Worm (Caenorhabditis elegans) whole organism, L2 larva: ENCODE results near the gene K10D11.2.

Experiments used
- C34F6.9 ChIP-seq: fragments of 150-350 bp; optimal IDR thresholded peaks from 2 replicates; lab custom pipeline; 2014; ENCODE audit warnings: missing biosample characterization, missing genetic modification characterization
- R02D3.7 ChIP-seq: fragments of 150-350 bp; optimal IDR thresholded peaks from 2 replicates; lab custom pipeline; 2014; ENCODE audit warnings: missing biosample characterization, missing genetic modification characterization
- Y55F3AM.14 ChIP-seq: fragments of 200-800 bp; sonication (Bioruptor generic); optimal IDR thresholded peaks from 2 replicates; lab custom pipeline; 2018; ENCODE audit warnings: mild to moderate bottlenecking, missing genetic modification characterization, missing compliant biosample characterization
- ZK546.5 ChIP-seq: sonication (generic microtip); optimal IDR thresholded peaks from 2 replicates; lab custom pipeline; 2017; ENCODE audit warnings: missing biosample characterization, missing genetic modification characterization
- alr-1 ChIP-seq: fragments of 150-350 bp; optimal IDR thresholded peaks from 2 replicates; lab custom pipeline; 2014; ENCODE audit warnings: missing biosample characterization, missing genetic modification characterization
- aly-2 ChIP-seq: fragments of 150-350 bp; optimal IDR thresholded peaks from 2 replicates; lab custom pipeline; 2014; ENCODE audit warnings: missing biosample characterization, missing genetic modification characterization
- ama-1 ChIP-seq: fragments of 150-350 bp; optimal IDR thresholded peaks from 2 replicates; lab custom pipeline; 2018; ENCODE audit warnings: inconsistent platforms
- blmp-1 ChIP-seq: sonication (generic microtip); optimal IDR thresholded peaks from 2 replicates; lab custom pipeline; 2017; ENCODE audit warnings: missing genetic modification characterization, mild to moderate bottlenecking, missing compliant biosample characterization, antibody characterized with exemption, moderate library complexity; ENCODE audit not compliant: insufficient read depth
- ceh-16 ChIP-seq: fragments of 150-350 bp; optimal IDR thresholded peaks from 2 replicates; lab custom pipeline; 2014; ENCODE audit warnings: missing biosample characterization, missing genetic modification characterization
- ceh-82 ChIP-seq: fragments of 150-350 bp; optimal IDR thresholded peaks from 2 replicates; lab custom pipeline; 2014; ENCODE audit warnings: missing biosample characterization, missing genetic modification characterization
- crh-2 ChIP-seq: sonication (generic microtip); optimal IDR thresholded peaks from 2 replicates; lab custom pipeline; 2017; ENCODE audit warnings: missing biosample characterization, missing genetic modification characterization
- dmd-4 ChIP-seq: sonication (generic microtip); optimal IDR thresholded peaks from 2 replicates; lab custom pipeline; 2017; ENCODE audit warnings: missing biosample characterization, missing genetic modification characterization
- egl-27 ChIP-seq: sonication (generic microtip); optimal IDR thresholded peaks from 3 replicates; lab custom pipeline; 2017; ENCODE audit warnings: missing biosample characterization, missing genetic modification reagents, missing genetic modification characterization
- elt-1 ChIP-seq: fragments of 150-350 bp; optimal IDR thresholded peaks from 2 replicates; lab custom pipeline; 2014; ENCODE audit warnings: missing biosample characterization, missing genetic modification characterization
- fos-1 ChIP-seq: fragments of 150-350 bp; optimal IDR thresholded peaks from 2 replicates; lab custom pipeline; 2014; ENCODE audit warnings: missing biosample characterization, missing genetic modification characterization
- gmeb-1 ChIP-seq: fragments of 150-350 bp; optimal IDR thresholded peaks from 2 replicates; lab custom pipeline; 2014; ENCODE audit warnings: missing biosample characterization, missing genetic modification characterization
- lin-13 ChIP-seq: fragments of 150-350 bp; optimal IDR thresholded peaks from 2 replicates; lab custom pipeline; 2014; ENCODE audit warnings: missing biosample characterization, missing genetic modification reagents, missing genetic modification characterization
- lin-39 ChIP-seq: fragments of 150-350 bp; optimal IDR thresholded peaks from 2 replicates; lab custom pipeline; 2014; ENCODE audit warnings: missing biosample characterization, missing genetic modification reagents, missing genetic modification characterization
- lsy-2 ChIP-seq, 2 experiments: fragments of 150-350 bp in 1 of 2; sonication (generic microtip) in 1 of 2; optimal IDR thresholded peaks; 2 replicates each; lab custom pipeline; 2014 to 2017; ENCODE audit warnings: missing biosample characterization in 2 of 2, missing genetic modification characterization in 2 of 2
- mab-5 ChIP-seq: fragments of 150-350 bp; optimal IDR thresholded peaks from 2 replicates; lab custom pipeline; 2014; ENCODE audit warnings: missing biosample characterization, missing genetic modification characterization
- mdl-1 ChIP-seq, 2 experiments: fragments of 150-350 bp in 1 of 2; sonication (generic microtip) in 1 of 2; optimal IDR thresholded peaks; 2 replicates each; lab custom pipeline; 2017; ENCODE audit warnings: missing biosample characterization in 2 of 2, missing genetic modification characterization in 2 of 2
- nhr-10 ChIP-seq: sonication (generic microtip); optimal IDR thresholded peaks from 2 replicates; lab custom pipeline; 2017; ENCODE audit warnings: missing biosample characterization, missing genetic modification characterization
- nhr-11 ChIP-seq: fragments of 150-350 bp; optimal IDR thresholded peaks from 2 replicates; lab custom pipeline; 2014; ENCODE audit warnings: missing biosample characterization, missing genetic modification characterization
- nhr-12 ChIP-seq: fragments of 150-350 bp; optimal IDR thresholded peaks from 2 replicates; lab custom pipeline; 2014; ENCODE audit warnings: missing biosample characterization, missing genetic modification characterization
- nhr-129 ChIP-seq: fragments of 150-350 bp; optimal IDR thresholded peaks from 2 replicates; lab custom pipeline; 2014; ENCODE audit warnings: missing biosample characterization, missing genetic modification characterization
- nhr-237 ChIP-seq: fragments of 150-350 bp; optimal IDR thresholded peaks from 2 replicates; lab custom pipeline; 2014; ENCODE audit warnings: missing biosample characterization, missing genetic modification characterization
- nhr-25 ChIP-seq: fragments of 150-350 bp; sonication (generic microtip); optimal IDR thresholded peaks from 3 replicates; lab custom pipeline; 2014; ENCODE audit warnings: missing biosample characterization, missing genetic modification characterization
- nhr-6 ChIP-seq: fragments of 150-350 bp; optimal IDR thresholded peaks from 2 replicates; lab custom pipeline; 2014; ENCODE audit warnings: missing biosample characterization, missing genetic modification characterization
- nhr-77 ChIP-seq: fragments of 150-350 bp; optimal IDR thresholded peaks from 2 replicates; lab custom pipeline; 2014; ENCODE audit warnings: missing biosample characterization, missing genetic modification characterization
- sem-4 ChIP-seq: fragments of 150-350 bp; optimal IDR thresholded peaks from 2 replicates; lab custom pipeline; 2014; ENCODE audit warnings: missing biosample characterization, missing genetic modification reagents, missing genetic modification characterization
- skn-1 ChIP-seq: sonication (generic microtip); optimal IDR thresholded peaks from 2 replicates; lab custom pipeline; 2017; ENCODE audit warnings: missing biosample characterization, missing genetic modification characterization
- sma-3 ChIP-seq: sonication (generic microtip); optimal IDR thresholded peaks from 2 replicates; lab custom pipeline; 2016; ENCODE audit warnings: missing genetic modification reagents, missing genetic modification characterization, missing compliant biosample characterization
- sma-9 ChIP-seq, 2 experiments: fragments of 150-350 bp in 1 of 2; sonication (generic microtip) in 1 of 2; optimal IDR thresholded peaks; 2 replicates each; lab custom pipeline; 2014 to 2016; ENCODE audit warnings: missing genetic modification characterization in 2 of 2, mild to moderate bottlenecking in 1 of 2, missing biosample characterization in 1 of 2, missing compliant biosample characterization in 1 of 2, missing genetic modification reagents in 1 of 2, moderate library complexity in 1 of 2
- unc-39 ChIP-seq: fragments of 150-350 bp; optimal IDR thresholded peaks from 2 replicates; lab custom pipeline; 2014; ENCODE audit warnings: missing biosample characterization, missing genetic modification characterization
- unc-55 ChIP-seq: fragments of 150-350 bp; sonication (generic microtip); optimal IDR thresholded peaks from 3 replicates; lab custom pipeline; 2014; ENCODE audit warnings: missing biosample characterization, missing genetic modification reagents, missing genetic modification characterization
- unc-62 ChIP-seq: fragments of 150-350 bp; optimal IDR thresholded peaks from 2 replicates; lab custom pipeline; 2014; ENCODE audit warnings: missing biosample characterization, missing genetic modification reagents, missing genetic modification characterization
- zag-1 ChIP-seq: fragments of 150-350 bp; optimal IDR thresholded peaks from 2 replicates; lab custom pipeline; 2014; ENCODE audit warnings: missing biosample characterization, missing genetic modification characterization
- ztf-1 ChIP-seq: fragments of 200-800 bp; sonication (Bioruptor generic); conservative IDR thresholded peaks from 2 replicates; pipeline ENCODE4 v1.3.6; 2022; ENCODE audit warnings: missing genetic modification characterization, missing compliant biosample characterization
- ztf-11 ChIP-seq: sonication (generic microtip); optimal IDR thresholded peaks from 2 replicates; lab custom pipeline; 2017; ENCODE audit warnings: missing biosample characterization, missing genetic modification characterization

K10D11.2 gene

DNA sequence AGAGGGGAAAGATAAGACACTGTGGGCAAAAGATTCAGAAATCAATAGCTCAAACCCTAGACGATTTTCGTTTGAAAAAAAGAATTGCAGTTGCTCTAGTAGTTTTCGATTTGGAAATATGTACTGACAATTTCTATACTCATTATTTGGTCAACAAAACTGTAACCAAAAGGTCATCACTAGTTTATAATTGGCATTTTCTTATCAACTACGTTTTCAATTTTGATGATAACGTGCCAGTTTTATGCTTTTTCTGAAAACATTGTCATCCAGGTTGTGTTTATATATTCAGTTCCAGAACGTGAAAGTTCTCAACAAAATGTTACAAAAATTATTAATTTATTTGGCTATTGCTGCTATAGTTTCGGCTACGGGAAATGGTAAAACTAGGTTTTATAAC lies 16.2 kb upstream of the K10D11.2 start, which contains the start of gene F55G11.8:
F55G11.8 (plus strand) TSS at position 245 of the 400 bp plus-strand sequence.
- TF ChIP-seq fos-1 (tag; lab: Kevin White, UChicago): peak; percentile 86
- no peak for TF ChIP-seq aly-2 (tag; lab: Kevin White, UChicago)
- no peak for TF ChIP-seq mdl-1 (tag; optimal IDR thresholded peaks at IDR 0.05; lab: Kevin White, UChicago)
- TF ChIP-seq elt-1: no peak
- TF ChIP-seq unc-39 (tag; lab: Kevin White, UChicago): no peak
- no peak for TF ChIP-seq mab-5 (tag; lab: Kevin White, UChicago)
- TF ChIP-seq nhr-25 (tag; lab: Kevin White, UChicago): no peak
- TF ChIP-seq sma-9 (GFP tag; optimal IDR thresholded peaks at IDR 0.05; lab: Kevin White, UChicago): peak; percentile 25
- TF ChIP-seq sma-9 (tag; optimal IDR thresholded peaks at IDR 0.05; lab: Kevin White, UChicago): no peak
- no peak for TF ChIP-seq lsy-2 (tag; optimal IDR thresholded peaks at IDR 0.05; lab: Kevin White, UChicago)
- TF ChIP-seq zag-1: no peak
- no peak for TF ChIP-seq dmd-4 (tag; lab: Kevin White, UChicago)
- no peak for TF ChIP-seq Y55F3AM.14 (GFP tag; lab: Kevin White, UChicago)
- TF ChIP-seq nhr-6: no peak
- TF ChIP-seq skn-1 (tag; lab: Kevin White, UChicago): peak; percentile 43
- no peak for TF ChIP-seq nhr-11
- no peak for TF ChIP-seq lin-39 (tag; lab: Kevin White, UChicago)
- no peak for TF ChIP-seq unc-55 (GFP tag; lab: Kevin White, UChicago)
- no peak for TF ChIP-seq nhr-10 (tag; lab: Kevin White, UChicago)
- no peak for TF ChIP-seq nhr-12 (tag; lab: Kevin White, UChicago)

DNA sequence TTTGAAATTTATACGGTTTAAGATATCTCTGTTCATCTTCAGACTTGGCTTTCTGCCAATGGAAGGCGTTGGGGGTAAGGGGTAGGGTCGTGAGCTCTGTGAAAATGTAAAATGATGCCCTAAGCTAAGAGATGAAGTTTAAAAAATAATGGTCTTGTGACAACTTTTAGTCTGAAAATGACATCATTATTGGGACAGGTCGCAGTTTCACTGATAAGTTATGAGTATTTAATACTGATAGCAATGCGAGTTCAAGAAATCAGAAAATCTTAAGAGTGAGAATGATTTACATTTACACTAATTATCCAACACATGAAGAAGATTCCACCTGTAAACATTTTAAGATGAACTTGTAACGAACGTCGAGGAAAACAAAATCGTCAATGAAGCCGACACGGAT lies 14.1 kb upstream of the K10D11.2 start:
- TF ChIP-seq nhr-237 (tag; lab: Kevin White, UChicago): no peak
- peak; percentile 56 for TF ChIP-seq fos-1 (tag; lab: Kevin White, UChicago)
- no peak for TF ChIP-seq lsy-2 (tag; optimal IDR thresholded peaks at IDR 0.05; lab: Kevin White, UChicago)
- no peak for TF ChIP-seq ztf-11 (tag; lab: Kevin White, UChicago)
- TF ChIP-seq sma-9 (GFP tag; optimal IDR thresholded peaks at IDR 0.05; lab: Kevin White, UChicago): peak; percentile 33
- TF ChIP-seq sma-9 (tag; optimal IDR thresholded peaks at IDR 0.05; lab: Kevin White, UChicago): no peak

DNA sequence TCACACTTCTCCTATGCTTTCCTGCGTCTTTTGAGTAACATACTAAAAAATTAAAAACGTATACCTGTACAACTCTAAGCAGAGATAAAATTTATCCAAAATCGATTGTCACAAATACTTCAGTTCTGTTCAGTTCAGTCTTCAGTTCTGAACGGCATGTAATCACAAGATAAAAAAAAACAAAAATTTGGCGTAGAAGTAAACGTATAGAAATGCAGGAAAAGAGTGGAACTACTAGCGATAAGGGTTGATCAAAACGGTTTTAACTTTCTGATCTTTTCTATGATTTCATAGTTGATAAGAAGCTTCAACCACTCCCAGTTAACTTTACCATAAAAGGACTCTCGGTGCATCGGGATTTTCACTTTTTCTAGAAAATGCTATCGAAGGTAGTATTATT lies 13.7 kb upstream of the K10D11.2 start, which contains the start of gene dod-22:
dod-22 (plus strand) TSS at position 301 of the 400 bp plus-strand sequence.
- TF ChIP-seq sma-3 (GFP tag; lab: Kevin White, UChicago) (no peak), lin-39 (tag; lab: Kevin White, UChicago) (no peak), nhr-25 (tag; lab: Kevin White, UChicago) (no peak), ZK546.5 (tag; lab: Kevin White, UChicago) (no peak), alr-1 (tag; lab: Kevin White, UChicago) (no peak), unc-39 (tag; lab: Kevin White, UChicago) (no peak), fos-1 (tag; lab: Kevin White, UChicago) (peak; percentile 21)

- TF ChIP-seq nhr-25 (tag; lab: Kevin White, UChicago): no peak
- no peak for TF ChIP-seq sma-3 (GFP tag; lab: Kevin White, UChicago)
- no peak for TF ChIP-seq sem-4
- TF ChIP-seq nhr-10 (tag; lab: Kevin White, UChicago): no peak
- no peak for TF ChIP-seq crh-2
- TF ChIP-seq blmp-1 (tag; lab: Kevin White, UChicago): no peak
- TF ChIP-seq ztf-1 (GFP tag; lab: Robert Waterston, UW): no peak
- no peak for TF ChIP-seq nhr-6
- TF ChIP-seq ama-1 (lab: Kevin White, UChicago): no peak
- no peak for TF ChIP-seq skn-1 (tag; lab: Kevin White, UChicago)
- no peak for TF ChIP-seq lsy-2 (tag; optimal IDR thresholded peaks at IDR 0.05; lab: Kevin White, UChicago)
- TF ChIP-seq ZK546.5 (tag; lab: Kevin White, UChicago): no peak
- TF ChIP-seq zag-1: no peak
- no peak for TF ChIP-seq ztf-11 (tag; lab: Kevin White, UChicago)
- TF ChIP-seq ceh-16 (tag; lab: Kevin White, UChicago): no peak
- TF ChIP-seq, all 48 proteins: peak for 0
Observed at ce11 chrIV:12967303-12967702, 11.5 kb upstream of the K10D11.2 start.

ce11 chrIV:12969141-12969540 lies 9.6 kb upstream of the K10D11.2 start, which contains the start of gene F55G11.2:
F55G11.2 (minus strand) TSS chrIV:12969289.
- TF ChIP-seq nhr-129 (tag; lab: Kevin White, UChicago): no peak
- TF ChIP-seq nhr-6: no peak
- TF ChIP-seq ZK546.5 (tag; lab: Kevin White, UChicago): no peak
- no peak for TF ChIP-seq C34F6.9 (tag; lab: Kevin White, UChicago)
- no peak for TF ChIP-seq ceh-82 (tag; lab: Kevin White, UChicago)
- TF ChIP-seq skn-1 (tag; lab: Kevin White, UChicago): peak; percentile 21
- no peak for TF ChIP-seq unc-39 (tag; lab: Kevin White, UChicago)
- TF ChIP-seq gmeb-1: no peak
- no peak for TF ChIP-seq R02D3.7 (tag; lab: Kevin White, UChicago)
- TF ChIP-seq lin-13 (GFP tag; lab: Kevin White, UChicago): no peak
- TF ChIP-seq nhr-25 (tag; lab: Kevin White, UChicago): no peak
- no peak for TF ChIP-seq egl-27
- TF ChIP-seq nhr-77 (tag; lab: Kevin White, UChicago): no peak
- no peak for TF ChIP-seq aly-2 (tag; lab: Kevin White, UChicago)
- TF ChIP-seq unc-62 (GFP tag; lab: Kevin White, UChicago): no peak
- peak; percentile 82 for TF ChIP-seq fos-1 (tag; lab: Kevin White, UChicago)
- TF ChIP-seq dmd-4 (tag; lab: Kevin White, UChicago): no peak
